Fruit fly (Drosophila melanogaster) whole organism, prepupa: ENCODE results near the gene DCTN1-p150.

Experiments
- CG10631 ChIP-seq: fragments of 200-800 bp; sonication (Bioruptor generic); optimal IDR thresholded peaks from 2 replicates; lab custom pipeline; 2016; ENCODE audit warnings: missing biosample characterization, missing genetic modification characterization
- CG10669 ChIP-seq: fragments of 200-800 bp; sonication (Bioruptor generic); optimal IDR thresholded peaks from 3 replicates; lab custom pipeline; 2018; ENCODE audit warnings: missing biosample characterization, mild to moderate bottlenecking, missing genetic modification characterization, moderate library complexity
- CG11762 ChIP-seq: fragments of 200-800 bp; sonication (Bioruptor generic); optimal IDR thresholded peaks from 3 replicates; lab custom pipeline; 2016; ENCODE audit warnings: missing biosample characterization, missing genetic modification characterization; ENCODE audit not compliant: insufficient read depth
- CG11902 ChIP-seq: fragments of 200-800 bp; sonication (Bioruptor generic); optimal IDR thresholded peaks from 3 replicates; lab custom pipeline; 2016; ENCODE audit warnings: missing biosample characterization, missing genetic modification characterization
- CG15336 ChIP-seq: fragments of 200-800 bp; sonication (Bioruptor generic); IDR thresholded peaks from 2 replicates; pipeline ENCODE4 v1.3.6; 2022; ENCODE audit warnings: missing biosample characterization, missing genetic modification characterization
- CG16779 ChIP-seq: fragments of 200-800 bp; sonication (Bioruptor generic); optimal IDR thresholded peaks from 3 replicates; lab custom pipeline; 2017; ENCODE audit warnings: missing biosample characterization, mild to moderate bottlenecking, missing genetic modification characterization
- CG6163 ChIP-seq: fragments of 200-800 bp; sonication (Bioruptor generic); IDR thresholded peaks from 3 replicates; pipeline ENCODE4 v1.3.6; 2022; ENCODE audit warnings: missing biosample characterization, missing genetic modification characterization
- CG6792 ChIP-seq: fragments of 200-800 bp; sonication (Bioruptor generic); optimal IDR thresholded peaks from 3 replicates; lab custom pipeline; 2016; ENCODE audit warnings: missing biosample characterization, missing genetic modification characterization
- CG6808 ChIP-seq: fragments of 200-800 bp; sonication (Bioruptor generic); optimal IDR thresholded peaks from 3 replicates; lab custom pipeline; 2017; ENCODE audit warnings: missing biosample characterization, missing genetic modification characterization, mild to moderate bottlenecking, moderate library complexity, missing genetic modification reagents
- CG6854 ChIP-seq: fragments of 200-800 bp; sonication (Bioruptor generic); optimal IDR thresholded peaks from 2 replicates; lab custom pipeline; 2017; ENCODE audit warnings: missing biosample characterization, mild to moderate bottlenecking, missing genetic modification characterization
- CG7368 ChIP-seq: fragments of 200-800 bp; sonication (Bioruptor generic); optimal IDR thresholded peaks from 3 replicates; lab custom pipeline; 2016; ENCODE audit warnings: missing biosample characterization, missing genetic modification characterization
- CG8119 ChIP-seq: fragments of 200-800 bp; sonication (Bioruptor generic); IDR thresholded peaks from 3 replicates; pipeline ENCODE4 v1.3.6; 2022; ENCODE audit warnings: missing biosample characterization, missing genetic modification characterization
- CG8319 ChIP-seq: fragments of 200-800 bp; sonication (Bioruptor generic); optimal IDR thresholded peaks from 3 replicates; lab custom pipeline; 2016; ENCODE audit warnings: missing biosample characterization, missing genetic modification characterization
- CG9139 ChIP-seq: fragments of 200-800 bp; sonication (Bioruptor generic); optimal IDR thresholded peaks from 3 replicates; lab custom pipeline; 2017; ENCODE audit warnings: missing biosample characterization, mild to moderate bottlenecking, missing genetic modification characterization
- Eip78C ChIP-seq: fragments of 200-800 bp; sonication (Bioruptor generic); peaks from one replicate; lab custom pipeline; 2016; ENCODE audit warnings: missing biosample characterization, missing genetic modification characterization
- Eip93F ChIP-seq: fragments of 200-800 bp; sonication (Bioruptor generic); optimal IDR thresholded peaks from 2 replicates; lab custom pipeline; 2016; ENCODE audit warnings: missing biosample characterization, mild to moderate bottlenecking, missing genetic modification characterization
- Ets21C ChIP-seq: fragments of 200-800 bp; sonication (Bioruptor generic); optimal IDR thresholded peaks from 3 replicates; lab custom pipeline; 2016; ENCODE audit warnings: missing biosample characterization, missing genetic modification characterization
- Lpt ChIP-seq: fragments of 200-800 bp; sonication (Bioruptor generic); optimal IDR thresholded peaks from 3 replicates; lab custom pipeline; 2016; ENCODE audit warnings: missing biosample characterization, missing genetic modification characterization
- Met ChIP-seq: fragments of 200-800 bp; sonication (Bioruptor generic); optimal IDR thresholded peaks from 3 replicates; lab custom pipeline; 2016; ENCODE audit warnings: missing biosample characterization, missing genetic modification characterization
- Smox ChIP-seq: fragments of 200-800 bp; sonication (Bioruptor generic); optimal IDR thresholded peaks from 3 replicates; lab custom pipeline; 2016; ENCODE audit warnings: missing biosample characterization, missing genetic modification characterization
- Sox102F ChIP-seq: fragments of 200-800 bp; sonication (Bioruptor generic); optimal IDR thresholded peaks from 2 replicates; lab custom pipeline; 2016; ENCODE audit warnings: missing biosample characterization, mild to moderate bottlenecking, missing genetic modification characterization
- Sox14 ChIP-seq: fragments of 200-800 bp; sonication (Bioruptor generic); optimal IDR thresholded peaks from 3 replicates; lab custom pipeline; 2016; ENCODE audit warnings: missing biosample characterization, missing genetic modification characterization
- Sox15 ChIP-seq: fragments of 200-800 bp; sonication (Bioruptor generic); optimal IDR thresholded peaks from 3 replicates; lab custom pipeline; 2016; ENCODE audit warnings: missing biosample characterization, missing genetic modification characterization
- acj6 ChIP-seq: fragments of 200-800 bp; sonication (Bioruptor generic); optimal IDR thresholded peaks from 3 replicates; lab custom pipeline; 2016; ENCODE audit warnings: missing biosample characterization, missing genetic modification characterization
- dsx ChIP-seq: fragments of 200-800 bp; optimal IDR thresholded peaks from 3 replicates; lab custom pipeline; 2019; ENCODE audit warnings: missing biosample characterization, mild to moderate bottlenecking, missing genetic modification characterization, moderate library complexity; ENCODE audit not compliant: poor library complexity, severe bottlenecking
- esn ChIP-seq: fragments of 200-800 bp; sonication (Bioruptor generic); optimal IDR thresholded peaks from 2 replicates; lab custom pipeline; 2016; ENCODE audit warnings: missing biosample characterization, mild to moderate bottlenecking, missing genetic modification characterization, moderate library complexity
- fd59A ChIP-seq: fragments of 200-800 bp; sonication (Bioruptor generic); optimal IDR thresholded peaks from 2 replicates; lab custom pipeline; 2017; ENCODE audit warnings: missing biosample characterization, mild to moderate bottlenecking, missing genetic modification characterization, missing genetic modification reagents
- fd85E ChIP-seq: fragments of 200-800 bp; sonication (Bioruptor generic); optimal IDR thresholded peaks from 3 replicates; lab custom pipeline; 2016; ENCODE audit warnings: missing biosample characterization, missing genetic modification characterization
- fkh ChIP-seq: fragments of 200-800 bp; sonication (Bioruptor generic); optimal IDR thresholded peaks from 3 replicates; lab custom pipeline; 2017; ENCODE audit warnings: missing biosample characterization, mild to moderate bottlenecking, missing genetic modification characterization, moderate library complexity
- lz ChIP-seq: fragments of 200-800 bp; sonication (Bioruptor generic); optimal IDR thresholded peaks from 3 replicates; lab custom pipeline; 2016; ENCODE audit warnings: missing biosample characterization, missing genetic modification characterization
- net ChIP-seq: fragments of 200-800 bp; sonication (Bioruptor generic); optimal IDR thresholded peaks from 3 replicates; lab custom pipeline; 2016; ENCODE audit warnings: missing biosample characterization, missing genetic modification characterization
- pdm3 ChIP-seq: fragments of 200-800 bp; sonication (Bioruptor generic); optimal IDR thresholded peaks from 3 replicates; lab custom pipeline; 2016; ENCODE audit warnings: missing biosample characterization, missing genetic modification characterization
- salr ChIP-seq, 2 experiments: fragments of 200-800 bp; sonication (Bioruptor generic); optimal IDR thresholded peaks; 3 replicates each; lab custom pipeline; 2016 to 2018; ENCODE audit warnings: missing biosample characterization in 2 of 2, missing genetic modification characterization in 2 of 2, mild to moderate bottlenecking in 1 of 2
- topi ChIP-seq: fragments of 200-800 bp; sonication (Bioruptor generic); optimal IDR thresholded peaks from 3 replicates; lab custom pipeline; 2016; ENCODE audit warnings: missing biosample characterization, missing genetic modification characterization

The DCTN1-p150 gene

dm6 chr3L:13938470-13939150 lies 9.4 kb downstream of the DCTN1-p150 start (continued):
- TF ChIP-seq topi (GFP tag; lab: Kevin White, UChicago) (peak; percentile 96), CG9139 (GFP tag; lab: Kevin White, UChicago) (peak; percentile 85), net (GFP tag; lab: Kevin White, UChicago) (peak; percentile 96), CG7368 (GFP tag; lab: Kevin White, UChicago) (peak; percentile 86), fd59A (GFP tag; lab: Kevin White, UChicago) (peak; percentile 97), Smox (GFP tag; lab: Kevin White, UChicago) (peak; percentile 96), CG6163 (GFP tag; lab: Robert Waterston, UW) (peak; percentile 78), dsx (GFP tag; lab: Kevin White, UChicago) (peak; percentile 84), CG10631 (GFP tag; lab: Kevin White, UChicago) (peak; percentile 93), CG6808 (GFP tag; lab: Kevin White, UChicago) (peak; percentile 97), fkh (peak; percentile 57), pdm3 (peak; percentile 96), acj6 (GFP tag; lab: Kevin White, UChicago) (peak; percentile 96), CG6792 (GFP tag; lab: Kevin White, UChicago) (peak; percentile 95), Eip93F (GFP tag; lab: Kevin White, UChicago) (peak; percentile 76), CG6854 (GFP tag; lab: Kevin White, UChicago) (peak; percentile 85), CG11902 (GFP tag; lab: Kevin White, UChicago) (peak; percentile 92), CG8319 (GFP tag; lab: Kevin White, UChicago) (peak; percentile 94), CG11762 (peak; percentile 93)

- TF ChIP-seq Eip93F (GFP tag; lab: Kevin White, UChicago), result no peak
- TF ChIP-seq Sox14, result no peak
- no peak for TF ChIP-seq Lpt (GFP tag; lab: Kevin White, UChicago)
- TF ChIP-seq CG10669 (GFP tag; lab: Kevin White, UChicago), result no peak
- TF ChIP-seq CG11762, result no peak
- no peak for TF ChIP-seq esn (GFP tag; lab: Kevin White, UChicago)
- no peak for TF ChIP-seq CG9139 (GFP tag; lab: Kevin White, UChicago)
- no peak for TF ChIP-seq CG15336
- no peak for TF ChIP-seq fd59A (GFP tag; lab: Kevin White, UChicago)
- no peak for TF ChIP-seq CG8119
- no peak for TF ChIP-seq pdm3
- TF ChIP-seq salr (GFP tag; optimal IDR thresholded peaks at IDR 0.05; lab: Kevin White, UChicago), result no peak
- no peak for TF ChIP-seq Sox15 (GFP tag; lab: Kevin White, UChicago)
- no peak for TF ChIP-seq CG16779 (tag; lab: Kevin White, UChicago)
- TF ChIP-seq CG6163 (GFP tag; lab: Robert Waterston, UW), result no peak
- TF ChIP-seq fd85E, result no peak
- no peak for TF ChIP-seq Ets21C (GFP tag; lab: Kevin White, UChicago)
- TF ChIP-seq CG6854 (GFP tag; lab: Kevin White, UChicago), result no peak
- TF ChIP-seq Met (GFP tag; lab: Kevin White, UChicago), result no peak
- no peak for TF ChIP-seq Sox102F
- TF ChIP-seq, all 60 proteins: peak for 0
Observed at dm6 chr3L:13939151-13939499, 9.9 kb downstream of the DCTN1-p150 start, which contains the start of gene CG32137. Gene CG32137, plus strand, starts transcription at chr3L:13939250.

- TF ChIP-seq Eip78C (GFP tag; lab: Kevin White, UChicago), result peak; percentile 7
- TF ChIP-seq topi (GFP tag; lab: Kevin White, UChicago), result no peak
- no peak for TF ChIP-seq lz (GFP tag; lab: Kevin White, UChicago)
- TF ChIP-seq esn (GFP tag; lab: Kevin White, UChicago), result no peak
Observed at dm6 chr3L:13946003-13946402, 16.8 kb downstream of the DCTN1-p150 start.
